Worm (Caenorhabditis elegans): Measurements from ENCODE around the gene H40L08.9.
A peak's percentile ranks its signal among the peaks of the same experiment; 100 is the strongest.

- TF ChIP-seq zip-4 (GFP tag; optimal IDR thresholded peaks at IDR 0.05) (no peak), fos-1 (tag; optimal IDR thresholded peaks at IDR 0.05) (no peak), isw-1 (GFP tag; IDR thresholded peaks at IDR 0.05) (no peak), elt-2 (tag; optimal IDR thresholded peaks at IDR 0.05) (no peak), nhr-76 (tag; optimal IDR thresholded peaks at IDR 0.05) (no peak), irx-1 (tag; optimal IDR thresholded peaks at IDR 0.05) (no peak), efl-1 (optimal IDR thresholded peaks at IDR 0.05) (no peak), efl-1 (GFP tag; optimal IDR thresholded peaks at IDR 0.05 in 1 of 2) (no peak), nhr-12 (tag; optimal IDR thresholded peaks at IDR 0.05) (no peak), snpc-4 (tag; optimal IDR thresholded peaks at IDR 0.05) (peak; percentile 5)
These were observed 35.9 kb upstream of the H40L08.9 start for ce11 chrX:15112172-15112571.

All from whole organism, L1 larva.